Fruit fly (Drosophila melanogaster) whole organism, wandering third instar larva: Measurements from ENCODE around the gene CG14147.

Experiments used
- Abd-B ChIP-seq: fragments of >200 bp; optimal IDR thresholded peaks from 2 replicates; lab custom pipeline; 2017; ENCODE audit warnings: missing biosample characterization, missing genetic modification characterization
- CG32264 ChIP-seq: fragments of 200-800 bp; sonication (Bioruptor generic); optimal IDR thresholded peaks from 2 replicates; lab custom pipeline; 2016; ENCODE audit warnings: missing biosample characterization, missing genetic modification characterization
- Dif ChIP-seq: fragments of 200-275, 200-300 bp; sonication (Bioruptor generic); optimal IDR thresholded peaks from 2 replicates; lab custom pipeline; 2018; ENCODE audit warnings: missing biosample characterization, missing genetic modification characterization; ENCODE audit not compliant: partially characterized antibody
- GATAd ChIP-seq: sonication (Bioruptor generic); optimal IDR thresholded peaks from 2 replicates; lab custom pipeline; 2016; ENCODE audit warnings: missing biosample characterization, missing genetic modification characterization
- HLH106 ChIP-seq: fragments of 200-800 bp; optimal IDR thresholded peaks from 3 replicates; lab custom pipeline; 2019; ENCODE audit warnings: missing biosample characterization, mild to moderate bottlenecking, missing genetic modification characterization, moderate library complexity
- Hnf4 ChIP-seq: fragments of 200-800 bp; sonication (Bioruptor generic); optimal IDR thresholded peaks from 2 replicates; lab custom pipeline; 2016; ENCODE audit warnings: missing biosample characterization, mild to moderate bottlenecking, missing genetic modification characterization
- Hr78 ChIP-seq: fragments of >200 bp; optimal IDR thresholded peaks from 2 replicates; lab custom pipeline; 2017; ENCODE audit warnings: missing biosample characterization, missing genetic modification characterization
- Hr83 ChIP-seq: fragments of 200-300 bp; sonication (Bioruptor generic); optimal IDR thresholded peaks from 2 replicates; lab custom pipeline; 2016; ENCODE audit warnings: missing biosample characterization, mild to moderate bottlenecking, missing genetic modification characterization, moderate library complexity; ENCODE audit not compliant: poor library complexity, severe bottlenecking
- Jra ChIP-seq: sonication (Bioruptor generic); optimal IDR thresholded peaks from 2 replicates; lab custom pipeline; 2016; ENCODE audit warnings: missing biosample characterization, missing genetic modification characterization
- Mio ChIP-seq: sonication (Bioruptor generic); optimal IDR thresholded peaks from 2 replicates; lab custom pipeline; 2016; ENCODE audit warnings: missing biosample characterization, missing genetic modification characterization
- N ChIP-seq: fragments of >200 bp; optimal IDR thresholded peaks from 2 replicates; lab custom pipeline; 2018; ENCODE audit warnings: missing biosample characterization, missing external identifiers, missing genetic modification characterization
- OdsH ChIP-seq: fragments of 200-800 bp; sonication (Bioruptor generic); optimal IDR thresholded peaks from 2 replicates; lab custom pipeline; 2016; ENCODE audit warnings: missing biosample characterization, mild to moderate bottlenecking, missing genetic modification characterization
- Rel ChIP-seq, 2 experiments: fragments of 200-800 bp; sonication (Bioruptor generic) in 1 of 2; optimal IDR thresholded peaks; 2 replicates in 1 of 2; 3 replicates in 1 of 2; lab custom pipeline; 2016 to 2019; ENCODE audit warnings: mild to moderate bottlenecking in 2 of 2, missing biosample characterization in 2 of 2, missing genetic modification characterization in 2 of 2, moderate library complexity in 1 of 2
- Sp1 ChIP-seq: fragments of 200-800 bp; sonication (Bioruptor generic); optimal IDR thresholded peaks from 3 replicates; lab custom pipeline; 2019; ENCODE audit warnings: missing biosample characterization, mild to moderate bottlenecking, missing genetic modification characterization, moderate library complexity
- br ChIP-seq: fragments of 200-800 bp; sonication (Bioruptor generic); optimal IDR thresholded peaks from 2 replicates; lab custom pipeline; 2016; ENCODE audit warnings: missing biosample characterization, missing genetic modification characterization
- brk ChIP-seq: fragments of 200-800 bp; sonication (Bioruptor generic); optimal IDR thresholded peaks from 2 replicates; lab custom pipeline; 2016; ENCODE audit warnings: missing biosample characterization, mild to moderate bottlenecking, missing genetic modification characterization
- dl ChIP-seq, 2 experiments: fragments of 175-275, 200-275 bp in 1 of 2; fragments of 200-275 bp in 1 of 2; sonication (Bioruptor generic); optimal IDR thresholded peaks; lab custom pipeline; 2018; ENCODE audit warnings: mild to moderate bottlenecking in 2 of 2, missing biosample characterization in 2 of 2, missing genetic modification characterization in 2 of 2, moderate library complexity in 2 of 2; ENCODE audit not compliant: partially characterized antibody in 2 of 2, insufficient read depth in 1 of 2
- dmrt93B ChIP-seq: fragments of 200-800 bp; sonication (Bioruptor generic); optimal IDR thresholded peaks from 2 replicates; lab custom pipeline; 2018; ENCODE audit warnings: missing biosample characterization, mild to moderate bottlenecking, missing genetic modification characterization
- dsf ChIP-seq: sonication (Bioruptor generic); optimal IDR thresholded peaks from 2 replicates; lab custom pipeline; 2016; ENCODE audit warnings: missing biosample characterization, missing genetic modification characterization, borderline replicate concordance
- ey ChIP-seq: fragments of 200-800 bp; sonication (Bioruptor generic); optimal IDR thresholded peaks from 2 replicates; lab custom pipeline; 2016; ENCODE audit warnings: missing biosample characterization, missing genetic modification characterization
- foxo ChIP-seq, 2 experiments: fragments of 200-800 bp; sonication (Bioruptor generic); optimal IDR thresholded peaks; 2 replicates in 1 of 2; 3 replicates in 1 of 2; lab custom pipeline; 2016 to 2017; ENCODE audit warnings: missing biosample characterization in 2 of 2, missing genetic modification characterization in 2 of 2
- fru ChIP-seq: fragments of 200-800 bp; sonication (Bioruptor generic); optimal IDR thresholded peaks from 3 replicates; lab custom pipeline; 2016; ENCODE audit warnings: missing biosample characterization, mild to moderate bottlenecking, missing genetic modification characterization
- h ChIP-seq: fragments of 200-800 bp; sonication (Bioruptor generic); optimal IDR thresholded peaks from 3 replicates; lab custom pipeline; 2016; ENCODE audit warnings: missing biosample characterization, mild to moderate bottlenecking, missing genetic modification characterization
- jim ChIP-seq: fragments of 175-275, 200-325 bp; sonication (Bioruptor generic); optimal IDR thresholded peaks from 2 replicates; lab custom pipeline; 2016; ENCODE audit warnings: missing biosample characterization, mild to moderate bottlenecking, missing genetic modification characterization
- lola ChIP-seq: fragments of >200 bp; optimal IDR thresholded peaks from 2 replicates; lab custom pipeline; 2017; ENCODE audit warnings: missing biosample characterization, missing genetic modification characterization
- pan ChIP-seq: fragments of >200 bp; optimal IDR thresholded peaks from 2 replicates; lab custom pipeline; 2017
- psq ChIP-seq: fragments of 200-800 bp; sonication (Bioruptor generic); optimal IDR thresholded peaks from 3 replicates; lab custom pipeline; 2017; ENCODE audit warnings: missing biosample characterization, mild to moderate bottlenecking, missing genetic modification characterization, moderate library complexity
- rgr ChIP-seq: fragments of 200-800 bp; sonication (Bioruptor generic); optimal IDR thresholded peaks from 3 replicates; lab custom pipeline; 2016; ENCODE audit warnings: missing biosample characterization, mild to moderate bottlenecking, missing genetic modification characterization
- sage ChIP-seq: fragments of 200-800 bp; sonication (Bioruptor generic); optimal IDR thresholded peaks from 2 replicates; lab custom pipeline; 2016; ENCODE audit warnings: missing biosample characterization, mild to moderate bottlenecking, missing genetic modification characterization
- sv ChIP-seq: fragments of 200-800 bp; sonication (Bioruptor generic); optimal IDR thresholded peaks from 3 replicates; lab custom pipeline; 2016; ENCODE audit warnings: missing biosample characterization, missing genetic modification characterization
- tai ChIP-seq: sonication (Bioruptor generic); optimal IDR thresholded peaks from 2 replicates; lab custom pipeline; 2016; ENCODE audit warnings: missing biosample characterization, missing genetic modification characterization
- usp ChIP-seq: fragments of >200 bp; optimal IDR thresholded peaks from 2 replicates; lab custom pipeline; 2017; ENCODE audit warnings: missing biosample characterization, missing genetic modification characterization
- woc ChIP-seq: sonication (Bioruptor generic); optimal IDR thresholded peaks from 2 replicates; lab custom pipeline; 2016; ENCODE audit warnings: missing biosample characterization, mild to moderate bottlenecking, missing genetic modification characterization

Gene CG14147

dm6 chr3L:10972348-10972747 lies at the start of gene CG14147:
CG14147 (plus strand) TSS chr3L:10972648.
- TF ChIP-seq h (GFP tag; lab: Kevin White, UChicago): no peak
- TF ChIP-seq woc (GFP tag; lab: Kevin White, UChicago): no peak
- TF ChIP-seq Hnf4 (GFP tag; lab: Kevin White, UChicago): no peak
- no peak for TF ChIP-seq sv
- no peak for TF ChIP-seq Mio (GFP tag; lab: Kevin White, UChicago)
- no peak for TF ChIP-seq jim
- no peak for TF ChIP-seq ey (GFP tag; lab: Kevin White, UChicago)
- no peak for TF ChIP-seq br (GFP tag; lab: Kevin White, UChicago)
- TF ChIP-seq sage (GFP tag; lab: Kevin White, UChicago): no peak
- TF ChIP-seq dmrt93B (GFP tag; lab: Kevin White, UChicago): no peak
- no peak for TF ChIP-seq CG32264 (GFP tag; lab: Kevin White, UChicago)
- TF ChIP-seq Jra (GFP tag; lab: Kevin White, UChicago): no peak
- no peak for TF ChIP-seq N
- no peak for TF ChIP-seq dl (GFP tag; optimal IDR thresholded peaks at IDR 0.05; lab: Kevin White, UChicago; ENCODE audit: insufficient read depth in 1 of 2, partially characterized antibody in 2 of 2)
- no peak for TF ChIP-seq psq
- TF ChIP-seq pan (lab: Kevin White, UChicago): no peak
- no peak for TF ChIP-seq OdsH (GFP tag; lab: Kevin White, UChicago)
- no peak for TF ChIP-seq HLH106
- no peak for TF ChIP-seq usp
- TF ChIP-seq Hr83 (GFP tag; lab: Kevin White, UChicago): no peak
- TF ChIP-seq, all 38 proteins: peak for 0

- no peak for TF ChIP-seq psq
- TF ChIP-seq Dif: no peak
- TF ChIP-seq Rel (GFP tag; optimal IDR thresholded peaks at IDR 0.05; lab: Kevin White, UChicago): no peak
- TF ChIP-seq Rel (tag; optimal IDR thresholded peaks at IDR 0.05; lab: Kevin White, UChicago): no peak
- no peak for TF ChIP-seq ey (GFP tag; lab: Kevin White, UChicago)
- no peak for TF ChIP-seq Abd-B (GFP tag; lab: Kevin White, UChicago)
- TF ChIP-seq br (GFP tag; lab: Kevin White, UChicago): no peak
Observed at dm6 chr3L:10922973-10923372, 49.5 kb upstream of the CG14147 start.

- TF ChIP-seq sage (GFP tag; lab: Kevin White, UChicago) (no peak), Abd-B (GFP tag; lab: Kevin White, UChicago) (no peak), Jra (GFP tag; lab: Kevin White, UChicago) (no peak), sv (no peak), Sp1 (GFP tag; lab: Kevin White, UChicago) (no peak), fru (GFP tag; lab: Kevin White, UChicago) (no peak), HLH106 (no peak), OdsH (GFP tag; lab: Kevin White, UChicago) (no peak), pan (lab: Kevin White, UChicago) (no peak), dsf (no peak)
Observed at dm6 chr3L:10924683-10925082, 47.8 kb upstream of the CG14147 start.

- TF ChIP-seq brk (GFP tag; lab: Kevin White, UChicago) (no peak), psq (peak; percentile 17), OdsH (GFP tag; lab: Kevin White, UChicago) (peak; percentile 24), woc (GFP tag; lab: Kevin White, UChicago) (peak; percentile 6), foxo (GFP tag; optimal IDR thresholded peaks at IDR 0.05; lab: Kevin White, UChicago) (peak in 1 of 2 experiments; percentile 18), Hr78 (no peak)
Observed at dm6 chr3L:10927349-10927748, 45.1 kb upstream of the CG14147 start.

DNA sequence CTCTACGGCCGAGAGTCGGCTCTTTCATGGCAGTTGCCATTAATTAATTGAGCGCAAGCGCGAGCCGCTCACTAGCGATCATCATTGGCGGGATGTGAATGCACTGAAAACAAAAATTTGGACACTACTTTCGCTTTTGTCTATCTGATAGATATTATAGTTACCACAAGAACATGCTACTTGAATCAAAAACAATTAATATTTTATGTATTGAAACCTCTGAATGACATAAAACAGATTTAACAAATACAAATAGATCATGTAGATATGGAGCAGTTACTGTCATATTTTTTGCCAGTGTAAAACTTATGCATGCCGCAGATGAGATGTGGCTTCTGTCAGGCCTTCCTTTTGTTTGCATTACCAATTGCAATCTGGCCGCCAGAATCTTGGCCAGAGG lies 44.5 kb upstream of the CG14147 start:
- TF ChIP-seq Sp1 (GFP tag; lab: Kevin White, UChicago) (peak; percentile 31), lola (GFP tag; lab: Kevin White, UChicago) (no peak), rgr (GFP tag; lab: Kevin White, UChicago) (peak; percentile 36), Jra (GFP tag; lab: Kevin White, UChicago) (no peak), GATAd (no peak), HLH106 (peak; percentile 15), OdsH (GFP tag; lab: Kevin White, UChicago) (peak; percentile 43), Dif (no peak), h (GFP tag; lab: Kevin White, UChicago) (peak; percentile 25), foxo (GFP tag; optimal IDR thresholded peaks at IDR 0.05; lab: Kevin White, UChicago) (peak in 1 of 2 experiments; percentile 37), tai (GFP tag; lab: Kevin White, UChicago) (no peak), sage (GFP tag; lab: Kevin White, UChicago) (peak; percentile 16), fru (GFP tag; lab: Kevin White, UChicago) (peak; percentile 39), dl (GFP tag; optimal IDR thresholded peaks at IDR 0.05; lab: Kevin White, UChicago; ENCODE audit: insufficient read depth in 1 of 2, partially characterized antibody in 2 of 2) (no peak), psq (no peak), Hnf4 (GFP tag; lab: Kevin White, UChicago) (no peak), woc (GFP tag; lab: Kevin White, UChicago) (no peak)
